Worm (Caenorhabditis elegans) whole organism, young adult: Measurements from ENCODE around the gene asns-2.
"Not testable (repeated sequence)": the region's sequence is repeated elsewhere in the genome, so short reads cannot be mapped to it uniquely, and the experiment has no call there.

Source experiments
- B0261.1 ChIP-seq: sonication (generic microtip); optimal IDR thresholded peaks from 2 replicates; lab custom pipeline; 2016; ENCODE audit warnings: mild to moderate bottlenecking, missing genetic modification characterization, moderate library complexity, missing compliant biosample characterization
- F23B12.7 ChIP-seq: sonication (generic microtip); optimal IDR thresholded peaks from 2 replicates; lab custom pipeline; 2017; ENCODE audit warnings: missing genetic modification characterization, mild to moderate bottlenecking, missing compliant biosample characterization, antibody characterized with exemption, moderate library complexity; ENCODE audit not compliant: insufficient read depth
- F52B5.7 ChIP-seq: sonication (generic microtip); optimal IDR thresholded peaks from 2 replicates; lab custom pipeline; 2016; ENCODE audit warnings: mild to moderate bottlenecking, missing genetic modification characterization, missing compliant biosample characterization
- F55B11.4 ChIP-seq: sonication (generic microtip); optimal IDR thresholded peaks from 2 replicates; lab custom pipeline; 2016; ENCODE audit warnings: missing compliant biosample characterization, missing genetic modification characterization, borderline replicate concordance; ENCODE audit not compliant: insufficient read depth
- Y53F4B.3 ChIP-seq: fragments of 200-800 bp; sonication (Bioruptor generic); IDR thresholded peaks from 2 replicates; pipeline ENCODE4 v1.3.6; 2022; ENCODE audit warnings: missing genetic modification reagents, missing genetic modification characterization, missing compliant biosample characterization
- Y53G8AR.9 ChIP-seq: fragments of 200-800 bp; sonication (Bioruptor generic); conservative IDR thresholded peaks from 2 replicates; pipeline ENCODE4 v1.3.6; 2022; ENCODE audit warnings: missing genetic modification reagents, missing genetic modification characterization, missing compliant biosample characterization
- ceh-40 ChIP-seq: fragments of 200-800 bp; sonication (Bioruptor generic); IDR thresholded peaks from 2 replicates; pipeline ENCODE4 v1.3.6; 2022; ENCODE audit warnings: missing genetic modification characterization, missing compliant biosample characterization
- dpl-1 ChIP-seq: fragments of 150-350 bp; optimal IDR thresholded peaks from 2 replicates; lab custom pipeline; 2014; ENCODE audit warnings: missing biosample characterization, missing genetic modification reagents, missing genetic modification characterization
- egl-18 ChIP-seq: fragments of 200-800 bp; sonication (Bioruptor generic); IDR thresholded peaks from 2 replicates; pipeline ENCODE4 v1.3.6; 2022; ENCODE audit warnings: missing genetic modification reagents, missing genetic modification characterization, missing compliant biosample characterization
- egrh-3 ChIP-seq: fragments of 200-800 bp; sonication (Bioruptor generic); IDR thresholded peaks from 2 replicates; pipeline ENCODE4 v1.3.6; 2022; ENCODE audit warnings: missing genetic modification reagents, missing genetic modification characterization, missing compliant biosample characterization
- hsf-1 ChIP-seq: fragments of 200-800 bp; sonication (Bioruptor generic); IDR thresholded peaks from 2 replicates; pipeline ENCODE4 v1.3.6; 2022; ENCODE audit warnings: missing genetic modification reagents, missing genetic modification characterization, missing compliant biosample characterization
- let-526 ChIP-seq: fragments of 200-800 bp; sonication (Bioruptor generic); IDR thresholded peaks from 2 replicates; pipeline ENCODE4 v1.3.6; 2022; ENCODE audit warnings: missing genetic modification reagents, missing genetic modification characterization, missing compliant biosample characterization
- let-607 ChIP-seq, 2 experiments: fragments of 200-800 bp in 1 of 2; sonication (Bioruptor generic) in 1 of 2; sonication (generic microtip) in 1 of 2; optimal IDR thresholded peaks; 2 replicates each; lab custom pipeline; 2016 to 2018; ENCODE audit warnings: mild to moderate bottlenecking in 2 of 2, missing compliant biosample characterization in 2 of 2, missing genetic modification characterization in 2 of 2, moderate library complexity in 2 of 2, missing genotype in 1 of 2
- madf-10 ChIP-seq: sonication (generic microtip); optimal IDR thresholded peaks from 2 replicates; lab custom pipeline; 2016; ENCODE audit warnings: mild to moderate bottlenecking, missing genetic modification characterization, missing compliant biosample characterization
- madf-8 ChIP-seq: fragments of 200-800 bp; sonication (Bioruptor generic); conservative IDR thresholded peaks from 2 replicates; pipeline ENCODE4 v1.3.6; 2022; ENCODE audit warnings: missing genetic modification reagents, missing genetic modification characterization, missing compliant biosample characterization
- nfya-1 ChIP-seq: sonication (generic microtip); optimal IDR thresholded peaks from 2 replicates; lab custom pipeline; 2017; ENCODE audit warnings: antibody characterized with exemption, missing compliant biosample characterization, missing genetic modification characterization, borderline replicate concordance; ENCODE audit not compliant: insufficient read depth
- nfyb-1 ChIP-seq: fragments of 200-800 bp; sonication (Bioruptor generic); IDR thresholded peaks from 2 replicates; pipeline ENCODE4 v1.3.6; 2022; ENCODE audit warnings: missing genetic modification reagents, missing genetic modification characterization, missing compliant biosample characterization
- pha-4 ChIP-seq: fragments of 150-350 bp; sonication (generic microtip); optimal IDR thresholded peaks from 2 replicates; lab custom pipeline; 2014; ENCODE audit warnings: missing biosample characterization, missing genetic modification reagents, missing genetic modification characterization
- rec-8 ChIP-seq, 2 experiments: sonication (generic microtip); optimal IDR thresholded peaks; 2 replicates each; lab custom pipeline; 2016; ENCODE audit warnings: mild to moderate bottlenecking in 2 of 2, missing genetic modification characterization in 2 of 2, missing genetic modification reagents in 2 of 2, missing genotype in 2 of 2, missing biosample characterization in 1 of 2, missing compliant biosample characterization in 1 of 2, moderate library complexity in 1 of 2
- repo-1 ChIP-seq: sonication (generic microtip); optimal IDR thresholded peaks from 2 replicates; lab custom pipeline; 2017; ENCODE audit warnings: mild to moderate bottlenecking, missing genetic modification characterization, missing compliant biosample characterization
- rpc-1 ChIP-seq, 2 experiments: fragments of 150-350 bp in 1 of 2; sonication (generic microtip) in 1 of 2; optimal IDR thresholded peaks; 2 replicates each; lab custom pipeline; 2014 to 2018; ENCODE audit warnings: missing biosample characterization in 1 of 2, missing genetic modification characterization in 1 of 2, missing genetic modification reagents in 1 of 2, missing genotype in 1 of 2
- snpc-1.1 ChIP-seq: sonication (generic microtip); optimal IDR thresholded peaks from 2 replicates; lab custom pipeline; 2017; ENCODE audit warnings: missing genetic modification characterization, mild to moderate bottlenecking, missing compliant biosample characterization, antibody characterized with exemption, moderate library complexity, missing genotype, missing genetic modification reagents; ENCODE audit not compliant: insufficient read depth
- snpc-1.3 ChIP-seq: sonication (generic microtip); optimal IDR thresholded peaks from 2 replicates; lab custom pipeline; 2017; ENCODE audit warnings: missing genetic modification characterization, mild to moderate bottlenecking, missing compliant biosample characterization, antibody characterized with exemption, moderate library complexity, missing genotype, missing genetic modification reagents; ENCODE audit not compliant: insufficient read depth
- somi-1 ChIP-seq: fragments of 200-800 bp; sonication (Bioruptor generic); optimal IDR thresholded peaks from 2 replicates; lab custom pipeline; 2018; ENCODE audit warnings: mild to moderate bottlenecking, missing genetic modification characterization, missing compliant biosample characterization
- unc-62 ChIP-seq: fragments of 150-350 bp; optimal IDR thresholded peaks from 2 replicates; lab custom pipeline; 2014; ENCODE audit warnings: missing biosample characterization, missing genetic modification reagents, missing genetic modification characterization
- ztf-22 ChIP-seq: fragments of 200-800 bp; sonication (Bioruptor generic); optimal IDR thresholded peaks from 2 replicates; lab custom pipeline; 2018; ENCODE audit warnings: mild to moderate bottlenecking, missing genetic modification characterization, moderate library complexity, missing compliant biosample characterization
- ztf-25 ChIP-seq: fragments of 200-800 bp; sonication (Bioruptor generic); IDR thresholded peaks from 2 replicates; pipeline ENCODE4 v1.3.6; 2022; ENCODE audit warnings: missing genetic modification reagents, missing genetic modification characterization, missing compliant biosample characterization

The asns-2 gene

DNA sequence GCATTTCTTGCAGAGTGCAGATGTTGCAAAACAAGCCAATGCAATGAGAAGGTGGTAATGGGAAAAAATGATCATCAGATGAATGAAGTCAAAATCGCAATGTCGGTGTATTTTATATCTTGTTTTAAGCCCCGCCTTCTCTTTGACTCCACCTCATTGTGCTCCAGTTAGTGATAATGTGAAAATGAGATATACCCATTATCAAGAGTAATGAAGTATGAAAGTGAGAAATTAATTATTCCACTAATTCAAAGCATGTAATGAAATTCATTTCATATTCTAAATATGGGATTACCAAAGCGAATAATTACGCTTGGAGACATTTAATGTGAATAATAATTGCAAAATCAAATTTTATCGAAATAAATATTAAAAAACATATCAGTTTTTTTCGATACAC lies 18.9 kb downstream of the asns-2 start, which contains the start of gene M02D8.6:
M02D8.6 (minus strand) TSS at position 101 of the 400 bp plus-strand sequence.
- not testable (repeated sequence) for TF ChIP-seq snpc-1.3; B0261.1 (tag; lab: Kevin White, UChicago); nfyb-1

DNA sequence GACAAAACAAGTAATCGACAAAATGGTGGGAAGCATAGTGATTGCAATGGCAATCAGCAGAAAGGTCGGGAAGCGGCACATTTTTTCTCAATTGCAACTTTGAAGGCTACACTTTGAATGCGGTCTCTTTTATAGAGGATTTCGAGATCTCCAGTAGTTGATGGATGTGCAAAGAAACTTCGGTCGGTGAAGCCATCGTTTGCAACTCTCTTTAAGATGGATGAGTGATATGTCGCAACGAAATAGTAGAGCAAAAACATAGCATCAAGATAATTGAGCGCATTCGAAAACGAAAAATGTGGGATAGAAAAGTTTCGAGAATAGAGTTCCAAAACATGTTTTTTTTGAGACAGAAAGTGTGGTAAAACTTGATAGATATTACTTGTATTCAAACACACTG lies 23.4 kb downstream of the asns-2 start, which contains the start of gene EGAP4.1:
EGAP4.1 (minus strand) TSS at position 101 of the 400 bp plus-strand sequence.
- TF ChIP-seq rpc-1 (optimal IDR thresholded peaks at IDR 0.05; lab: Kevin White, UChicago): no peak
- TF ChIP-seq rpc-1 (tag; optimal IDR thresholded peaks at IDR 0.05; lab: Kevin White, UChicago): no peak

DNA sequence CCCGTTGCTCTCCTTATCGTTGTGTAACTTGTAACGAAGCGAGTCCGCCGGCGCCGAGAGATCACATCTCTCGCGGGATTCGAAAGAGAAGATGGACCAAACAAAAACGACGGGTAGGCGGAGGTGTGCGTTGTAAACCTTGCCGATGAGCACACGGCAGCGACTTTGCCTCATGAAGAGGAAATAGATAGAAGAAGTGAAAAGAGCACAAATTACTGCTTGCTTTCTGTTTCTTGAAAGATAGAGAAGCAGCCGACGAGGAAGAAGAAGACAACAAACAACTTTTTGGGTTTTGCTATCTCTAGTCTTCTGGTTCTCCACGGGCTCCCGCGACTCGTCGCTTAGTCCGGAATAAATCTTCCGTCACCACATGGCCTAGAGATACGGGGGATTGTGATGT lies 26.9 kb downstream of the asns-2 start:
- TF ChIP-seq somi-1 (GFP tag; lab: Kevin White, UChicago): peak; percentile 27
- no peak for TF ChIP-seq F52B5.7
- TF ChIP-seq, all 124 proteins: peak for 1

DNA sequence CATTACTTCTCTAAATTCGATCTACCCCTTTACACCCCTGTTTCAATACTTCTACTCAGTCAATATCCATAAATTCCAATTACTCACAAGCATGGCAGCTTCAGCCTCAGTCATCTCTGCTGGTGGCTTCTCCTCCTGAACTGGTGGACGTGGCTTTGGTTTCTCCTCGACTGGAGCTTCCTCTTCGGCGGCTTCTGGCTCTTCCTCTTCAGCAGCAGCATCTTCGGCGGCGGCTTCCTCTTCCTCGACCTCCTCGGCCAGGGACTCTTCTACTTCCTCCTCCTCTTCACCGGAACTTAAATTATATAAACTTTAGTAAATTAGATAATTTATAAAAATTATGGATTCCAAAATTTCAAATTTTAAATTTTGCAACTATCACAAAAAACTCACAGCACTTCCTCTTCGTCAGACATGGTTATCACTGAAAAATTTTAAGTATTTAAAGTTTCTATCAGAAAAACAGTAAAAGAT lies 27.6 kb downstream of the asns-2 start, which contains the start of gene tnt-2:
tnt-2 (minus strand) TSS at position 424 of the 474 bp plus-strand sequence.
- TF ChIP-seq F55B11.4 (tag; lab: Kevin White, UChicago) (no peak), egrh-3 (GFP tag; lab: Robert Waterston, UW) (peak; percentile 84), F23B12.7 (no peak), ceh-40 (GFP tag; lab: Robert Waterston, UW) (no peak), let-607 (tag; optimal IDR thresholded peaks at IDR 0.05; lab: Kevin White, UChicago) (no peak)

DNA sequence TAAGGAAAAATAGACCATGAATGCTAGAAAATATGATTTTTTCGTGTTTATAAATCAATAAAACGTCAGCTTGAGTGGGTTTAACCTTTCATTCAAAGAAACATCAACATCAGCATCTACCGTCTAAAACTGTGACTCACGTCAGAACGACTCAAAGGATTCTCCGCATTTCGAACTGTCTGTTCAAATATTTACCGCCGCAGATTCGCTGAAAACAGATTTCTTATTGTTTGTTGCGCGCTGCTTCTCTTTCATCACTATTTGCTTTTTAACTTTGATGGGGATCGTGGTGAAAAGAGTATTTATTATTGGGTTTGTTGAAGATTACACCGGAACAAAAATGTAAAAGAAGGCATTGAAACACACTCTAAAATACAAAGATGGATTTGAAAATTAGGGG lies 29.5 kb downstream of the asns-2 start:
- no peak for TF ChIP-seq madf-10
- TF ChIP-seq let-526 (GFP tag; lab: Robert Waterston, UW): no peak
- no peak for TF ChIP-seq F55B11.4 (tag; lab: Kevin White, UChicago)
- no peak for TF ChIP-seq hsf-1
- TF ChIP-seq B0261.1 (tag; lab: Kevin White, UChicago): no peak
- TF ChIP-seq repo-1: no peak
- TF ChIP-seq rec-8 (tag; optimal IDR thresholded peaks at IDR 0.05; lab: Kevin White, UChicago): no peak
- no peak for TF ChIP-seq madf-8
- no peak for TF ChIP-seq egl-18
- TF ChIP-seq nfya-1 (tag; lab: Kevin White, UChicago): no peak
- no peak for TF ChIP-seq ztf-22
- no peak for TF ChIP-seq pha-4 (tag; lab: Kevin White, UChicago)
- no peak for TF ChIP-seq Y53F4B.3
- no peak for TF ChIP-seq dpl-1 (GFP tag; lab: Kevin White, UChicago)
- no peak for TF ChIP-seq snpc-1.1 (tag; lab: Kevin White, UChicago)
- TF ChIP-seq Y53G8AR.9 (GFP tag; lab: Robert Waterston, UW): no peak

DNA sequence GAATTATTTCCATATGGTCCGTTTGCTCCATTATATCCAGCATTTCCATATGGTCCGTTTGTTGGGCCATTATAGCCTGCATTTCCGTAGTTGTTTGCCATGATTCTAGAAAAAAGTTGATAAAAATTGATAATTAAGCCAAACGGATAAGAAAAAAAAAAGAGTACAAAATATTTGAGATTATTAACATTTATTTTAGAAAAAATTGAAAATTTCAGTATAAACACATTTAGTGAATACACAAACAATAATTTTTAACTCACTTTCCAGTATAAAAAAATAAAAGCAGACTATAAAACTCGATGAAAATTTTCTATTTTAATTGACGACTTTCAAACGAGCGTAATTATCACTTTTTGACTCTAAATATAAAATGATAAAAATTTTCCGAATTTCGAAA lies 30.1 kb downstream of the asns-2 start, which contains the start of gene F53A9.9:
F53A9.9 (minus strand) TSS at position 101 of the 400 bp plus-strand sequence.
- TF ChIP-seq ztf-25 (GFP tag; lab: Robert Waterston, UW) (no peak), unc-62 (GFP tag; lab: Kevin White, UChicago) (no peak)
